Fruit fly (Drosophila melanogaster): ENCODE data around the gene CG7857.

The CG7857 gene

DNA sequence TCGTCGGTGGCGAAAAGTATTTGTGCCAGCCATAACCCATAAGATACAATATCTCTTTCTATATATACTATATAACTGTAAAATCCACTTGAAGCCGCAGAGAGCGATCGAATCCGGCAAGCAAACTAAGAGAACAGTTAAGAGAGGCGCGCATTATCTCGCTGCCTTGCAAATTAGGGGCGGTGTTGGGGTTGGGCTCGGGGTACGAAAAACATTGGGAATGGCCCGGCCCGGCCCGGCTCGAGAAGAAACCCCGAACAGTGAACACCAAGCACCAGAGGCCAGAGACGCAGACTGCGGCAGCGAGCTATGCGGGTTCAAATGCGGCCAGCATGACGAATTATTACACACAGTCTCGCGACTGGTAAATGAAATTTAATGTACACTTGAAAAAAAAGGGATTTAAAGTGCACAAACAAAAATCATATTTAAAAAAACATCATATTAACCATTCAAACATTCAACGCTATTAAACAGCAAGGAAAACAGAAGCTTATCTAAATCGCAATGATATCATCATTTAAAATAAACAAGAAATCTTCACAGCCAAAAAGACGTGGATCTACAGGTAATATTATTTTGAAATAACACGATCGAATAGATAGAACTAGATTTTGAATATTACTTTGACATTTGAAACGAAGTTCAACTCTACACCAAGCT is 27.8 kb upstream of the CG7857 start (continued):
- TF ChIP-seq az2 (GFP tag; optimal IDR thresholded peaks at IDR 0.05) (peak; percentile 16), CG12104 (GFP tag; optimal IDR thresholded peaks at IDR 0.05) (peak; percentile 63), Oli (tag; optimal IDR thresholded peaks at IDR 0.05) (peak; percentile 25), abd-A (tag; optimal IDR thresholded peaks at IDR 0.05) (peak; percentile 10), Mes4 (GFP tag; optimal IDR thresholded peaks at IDR 0.05) (no peak), gsb (GFP tag; IDR thresholded peaks at IDR 0.05) (peak; percentile 47; the same call in 1 of the 2 replicates), CG7928 (GFP tag; optimal IDR thresholded peaks at IDR 0.05) (no peak), Hr3 (GFP tag; optimal IDR thresholded peaks at IDR 0.05) (no peak), pzg (GFP tag; optimal IDR thresholded peaks at IDR 0.05) (no peak), sim (GFP tag; IDR thresholded peaks at IDR 0.05) (peak; percentile 29; the same call in 1 of the 2 replicates), CG8089 (GFP tag; optimal IDR thresholded peaks at IDR 0.05) (no peak), CG11247 (GFP tag; IDR thresholded peaks at IDR 0.05) (0 out of 2 replicates have a peak, but pooled peaks have one; percentile 18), CG8944 (GFP tag; optimal IDR thresholded peaks at IDR 0.05) (no peak), btn (GFP tag; optimal IDR thresholded peaks at IDR 0.05) (no peak), nerfin-2 (GFP tag; IDR thresholded peaks at IDR 0.05; ENCODE audit: partially characterized antibody) (no peak), wdn (GFP tag; IDR thresholded peaks at IDR 0.05) (0 out of 2 replicates have a peak, but pooled peaks have one; percentile 5), da (GFP tag; optimal IDR thresholded peaks at IDR 0.05) (no peak), CG30403 (GFP tag; optimal IDR thresholded peaks at IDR 0.05) (peak; percentile 32), CG17802 (tag; optimal IDR thresholded peaks at IDR 0.05) (no peak), Lim3 (GFP tag; IDR thresholded peaks at IDR 0.05) (no peak), CG7987 (GFP tag; optimal IDR thresholded peaks at IDR 0.05) (no peak), NC2β (GFP tag; optimal IDR thresholded peaks at IDR 0.05) (no peak), Hey (tag; optimal IDR thresholded peaks at IDR 0.05) (no peak), Six4 (GFP tag; optimal IDR thresholded peaks at IDR 0.05) (peak; percentile 44), C15 (GFP tag; IDR thresholded peaks at IDR 0.05) (0 out of 3 replicates have a peak, but pooled peaks have one; percentile 39), Hr51 (GFP tag; optimal IDR thresholded peaks at IDR 0.05) (no peak), hbn (GFP tag; IDR thresholded peaks at IDR 0.05; ENCODE audit: partially characterized antibody) (no peak), fd102C (GFP tag; optimal IDR thresholded peaks at IDR 0.05) (no peak), CG34224 (GFP tag; IDR thresholded peaks at IDR 0.05; ENCODE audit: partially characterized antibody) (no peak), CG9215 (GFP tag; IDR thresholded peaks at IDR 0.05) (no peak), Usf (GFP tag; optimal IDR thresholded peaks at IDR 0.05) (no peak), CG1647 (GFP tag; optimal IDR thresholded peaks at IDR 0.05) (no peak), CG5953 (GFP tag; IDR thresholded peaks at IDR 0.05) (no peak), wor (GFP tag; IDR thresholded peaks at IDR 0.05) (peak; percentile 32; the same call in 1 of the 2 replicates), pb (GFP tag; optimal IDR thresholded peaks at IDR 0.05) (no peak), Dp (GFP tag; optimal IDR thresholded peaks at IDR 0.05) (no peak), bab2 (GFP tag; optimal IDR thresholded peaks at IDR 0.05) (no peak), row (GFP tag; IDR thresholded peaks at IDR 0.05) (peak; percentile 48), Doc3 (GFP tag; IDR thresholded peaks at IDR 0.05; ENCODE audit: partially characterized antibody) (no peak), CG10209 (GFP tag; optimal IDR thresholded peaks at IDR 0.05) (no peak), CG17186 (GFP tag; optimal IDR thresholded peaks at IDR 0.05) (no peak), CG9876 (GFP tag; optimal IDR thresholded peaks at IDR 0.05) (peak; percentile 22), CG18619 (GFP tag; optimal IDR thresholded peaks at IDR 0.05) (no peak), CG14441 (GFP tag; IDR thresholded peaks at IDR 0.05) (peak; percentile 63), CG10267 (tag; optimal IDR thresholded peaks at IDR 0.05) (peak; percentile 46), Adf1 (GFP tag; IDR thresholded peaks at IDR 0.05) (peak; percentile 76), klu (GFP tag; IDR thresholded peaks at IDR 0.05) (peak; percentile 27; the same call in 1 of the 2 replicates), Mrtf (GFP tag; IDR thresholded peaks at IDR 0.05) (no peak), sens-2 (GFP tag; IDR thresholded peaks at IDR 0.05) (peak; percentile 52; the same call in 1 of the 2 replicates), disco-r (GFP tag; optimal IDR thresholded peaks at IDR 0.05) (no peak)
